Fruit fly (Drosophila melanogaster) whole organism, prepupa: ENCODE measurements around the gene ry.

ENCODE experiments used
- Blimp-1 ChIP-seq: fragments of 200-800 bp; sonication (Bioruptor generic); optimal IDR thresholded peaks from 3 replicates; lab custom pipeline; 2017; ENCODE audit warnings: missing biosample characterization, missing genetic modification characterization, mild to moderate bottlenecking, moderate library complexity, missing genetic modification reagents
- CG11902 ChIP-seq: fragments of 200-800 bp; sonication (Bioruptor generic); optimal IDR thresholded peaks from 3 replicates; lab custom pipeline; 2016; ENCODE audit warnings: missing biosample characterization, missing genetic modification characterization
- CG31627 ChIP-seq: fragments of 200-800 bp; sonication (Bioruptor generic); optimal IDR thresholded peaks from 3 replicates; lab custom pipeline; 2016; ENCODE audit warnings: missing biosample characterization, missing genetic modification characterization
- CG6808 ChIP-seq: fragments of 200-800 bp; sonication (Bioruptor generic); optimal IDR thresholded peaks from 3 replicates; lab custom pipeline; 2017; ENCODE audit warnings: missing biosample characterization, missing genetic modification characterization, mild to moderate bottlenecking, moderate library complexity, missing genetic modification reagents
- OdsH ChIP-seq: fragments of 200-800 bp; sonication (Bioruptor generic); optimal IDR thresholded peaks from 3 replicates; lab custom pipeline; 2016; ENCODE audit warnings: missing biosample characterization, missing genetic modification characterization
- Sox15 ChIP-seq: fragments of 200-800 bp; sonication (Bioruptor generic); optimal IDR thresholded peaks from 3 replicates; lab custom pipeline; 2016; ENCODE audit warnings: missing biosample characterization, missing genetic modification characterization
- dac ChIP-seq: fragments of 200-800 bp; sonication (Bioruptor generic); optimal IDR thresholded peaks from 2 replicates; lab custom pipeline; 2017; ENCODE audit warnings: missing biosample characterization, mild to moderate bottlenecking, missing genetic modification characterization
- eg ChIP-seq: fragments of 200-800 bp; sonication (Bioruptor generic); IDR thresholded peaks from 3 replicates; pipeline ENCODE4 v1.3.6; 2022; ENCODE audit warnings: missing biosample characterization, missing genetic modification characterization
- fd85E ChIP-seq: fragments of 200-800 bp; sonication (Bioruptor generic); optimal IDR thresholded peaks from 3 replicates; lab custom pipeline; 2016; ENCODE audit warnings: missing biosample characterization, missing genetic modification characterization
- ss ChIP-seq, 2 experiments: fragments of 200-800 bp; sonication (Bioruptor generic); optimal IDR thresholded peaks; 2 replicates in 1 of 2; 3 replicates in 1 of 2; lab custom pipeline; 2017 to 2018; ENCODE audit warnings: mild to moderate bottlenecking in 2 of 2, missing biosample characterization in 2 of 2, missing genetic modification characterization in 2 of 2, moderate library complexity in 1 of 2

DNA sequence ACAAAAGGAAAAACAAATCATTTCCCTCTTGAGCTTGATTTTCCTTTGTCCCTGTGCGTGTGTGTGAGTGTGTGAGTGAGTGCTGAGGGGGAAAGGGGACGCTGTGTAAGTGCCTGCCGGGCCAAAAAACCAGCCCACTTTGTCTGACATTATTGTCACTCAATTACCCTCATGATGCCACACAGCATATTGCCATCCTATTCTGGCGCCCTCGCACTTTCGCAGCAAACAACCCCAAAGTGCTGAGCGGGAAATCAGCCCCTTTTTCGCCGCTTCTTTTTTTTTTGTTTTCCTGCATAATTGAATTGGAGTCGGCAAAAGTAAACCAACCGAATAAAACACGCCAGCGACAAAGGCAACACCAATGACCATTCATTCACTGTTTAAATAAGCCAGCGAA is 43.4 kb downstream of the ry start:
- TF ChIP-seq Blimp-1 (GFP tag; lab: Kevin White, UChicago) (no peak), Sox15 (no peak), fd85E (GFP tag; lab: Kevin White, UChicago) (no peak), ss (GFP tag; optimal IDR thresholded peaks at IDR 0.05; lab: Kevin White, UChicago) (no peak), eg (GFP tag; lab: Robert Waterston, UW) (no peak), CG6808 (GFP tag; lab: Kevin White, UChicago) (no peak), OdsH (no peak), dac (GFP tag; lab: Kevin White, UChicago) (no peak), CG11902 (GFP tag; lab: Kevin White, UChicago) (no peak), CG31627 (GFP tag; lab: Kevin White, UChicago) (no peak)
